Worm (Caenorhabditis elegans): ENCODE measurements around the gene F52E1.2.

Gene F52E1.2

ce11 chrV:8426741-8427457, 16.5 kb downstream of the F52E1.2 start (continued):
- peak; percentile 47 for TF ChIP-seq lin-14 (GFP tag; optimal IDR thresholded peaks at IDR 0.05)
- TF ChIP-seq nhr-85 (tag) = peak; percentile 82
- TF ChIP-seq lin-13 (GFP tag; optimal IDR thresholded peaks at IDR 0.05) = no peak
- no peak for TF ChIP-seq snpc-4 (tag; optimal IDR thresholded peaks at IDR 0.05)
- TF ChIP-seq aly-2 (tag; optimal IDR thresholded peaks at IDR 0.05) = no peak
- no peak for TF ChIP-seq irx-1 (tag; optimal IDR thresholded peaks at IDR 0.05)
- TF ChIP-seq pax-3 (tag; optimal IDR thresholded peaks at IDR 0.05) = no peak
- no peak for TF ChIP-seq Y116A8C.19 (tag; optimal IDR thresholded peaks at IDR 0.05; ENCODE audit: borderline replicate concordance)
- no peak for TF ChIP-seq nhr-12 (tag; optimal IDR thresholded peaks at IDR 0.05)
- TF ChIP-seq hpl-2 (GFP tag; optimal IDR thresholded peaks at IDR 0.05) = no peak
- no peak for TF ChIP-seq nhr-11 (tag; optimal IDR thresholded peaks at IDR 0.05)
- no peak for TF ChIP-seq zip-4 (GFP tag; optimal IDR thresholded peaks at IDR 0.05)
- no peak for TF ChIP-seq nhr-19 (GFP tag; conservative IDR thresholded peaks at IDR 0.05)
- peak; percentile 26 for TF ChIP-seq snu-23 (GFP tag; optimal IDR thresholded peaks at IDR 0.05)
- peak in 1 of 2 experiments; percentile 4 for TF ChIP-seq mdl-1 (tag; optimal IDR thresholded peaks at IDR 0.05)
- TF ChIP-seq sox-4 (tag; optimal IDR thresholded peaks at IDR 0.05) = no peak
- TF ChIP-seq F16B12.6 (tag; optimal IDR thresholded peaks at IDR 0.05) = no peak
- TF ChIP-seq elt-2 (tag; optimal IDR thresholded peaks at IDR 0.05) = peak; percentile 51
- no peak for TF ChIP-seq lir-3 (tag; optimal IDR thresholded peaks at IDR 0.05; ENCODE audit: poor library complexity)

ce11 chrV:8428585-8429414, 18.4 kb downstream of the F52E1.2 start:
- no peak for TF ChIP-seq tlp-1 (tag; optimal IDR thresholded peaks at IDR 0.05)
- TF ChIP-seq irx-1 (tag; optimal IDR thresholded peaks at IDR 0.05) = peak; percentile 7
- peak in 1 of 2 experiments; percentile 11 for TF ChIP-seq lin-35 (GFP tag; optimal IDR thresholded peaks at IDR 0.05)
- no peak for TF ChIP-seq C16A3.4 (tag; optimal IDR thresholded peaks at IDR 0.05)
- peak; percentile 10 for TF ChIP-seq xbp-1 (tag; optimal IDR thresholded peaks at IDR 0.05)
- TF ChIP-seq nhr-71 (tag; optimal IDR thresholded peaks at IDR 0.05) = peak; percentile 66
- TF ChIP-seq zag-1 (tag; optimal IDR thresholded peaks at IDR 0.05) = no peak
- peak; percentile 42 for TF ChIP-seq nhr-47 (tag; optimal IDR thresholded peaks at IDR 0.05)
- TF ChIP-seq skn-1 (tag; optimal IDR thresholded peaks at IDR 0.05) = no peak
- TF ChIP-seq elt-2 (tag; optimal IDR thresholded peaks at IDR 0.05) = no peak
- peak in 1 of 2 experiments; percentile 28 for TF ChIP-seq mdl-1 (tag; optimal IDR thresholded peaks at IDR 0.05)
- TF ChIP-seq fos-1 (tag; optimal IDR thresholded peaks at IDR 0.05) = peak; percentile 21
- TF ChIP-seq lin-14 (GFP tag; optimal IDR thresholded peaks at IDR 0.05) = peak; percentile 78
- peak; percentile 69 for TF ChIP-seq rnt-1 (tag; optimal IDR thresholded peaks at IDR 0.05)
- TF ChIP-seq sptf-1 (tag; optimal IDR thresholded peaks at IDR 0.05) = no peak
- TF ChIP-seq nhr-11 (tag; optimal IDR thresholded peaks at IDR 0.05) = no peak
- TF ChIP-seq dsc-1 (tag; optimal IDR thresholded peaks at IDR 0.05) = peak; percentile 64
- no peak for TF ChIP-seq mef-2 (tag; optimal IDR thresholded peaks at IDR 0.05)
- no peak for TF ChIP-seq zip-4 (GFP tag; optimal IDR thresholded peaks at IDR 0.05)
- TF ChIP-seq efl-1 (optimal IDR thresholded peaks at IDR 0.05) = peak; percentile 59 to 66
- no peak for TF ChIP-seq efl-1 (GFP tag; optimal IDR thresholded peaks at IDR 0.05 in 1 of 2)
- TF ChIP-seq elt-3 (tag; optimal IDR thresholded peaks at IDR 0.05) = no peak
- peak; percentile 53 for TF ChIP-seq mep-1 (tag; optimal IDR thresholded peaks at IDR 0.05)
- TF ChIP-seq nhr-85 (tag) = peak; percentile 53
- no peak for TF ChIP-seq lin-15B (tag; optimal IDR thresholded peaks at IDR 0.05)
- TF ChIP-seq nhr-20 (tag; optimal IDR thresholded peaks at IDR 0.05) = peak; percentile 3
- TF ChIP-seq snu-23 (GFP tag; optimal IDR thresholded peaks at IDR 0.05) = peak; percentile 34
- peak; percentile 22 for TF ChIP-seq tbx-2 (tag; optimal IDR thresholded peaks at IDR 0.05)
- TF ChIP-seq nhr-19 (GFP tag; conservative IDR thresholded peaks at IDR 0.05) = peak; percentile 41
- no peak for TF ChIP-seq fkh-8 (tag; optimal IDR thresholded peaks at IDR 0.05)
- TF ChIP-seq ceh-82 (tag; optimal IDR thresholded peaks at IDR 0.05) = peak in 2 of 3 experiments; percentile 12 to 34
- TF ChIP-seq unc-130 (tag; optimal IDR thresholded peaks at IDR 0.05) = peak; percentile 5
- TF ChIP-seq lsy-2 (tag; optimal IDR thresholded peaks at IDR 0.05) = peak; percentile 6 to 24
- peak; percentile 40 for TF ChIP-seq swsn-7 (tag; optimal IDR thresholded peaks at IDR 0.05)
- peak; percentile 28 for TF ChIP-seq unc-86 (tag; optimal IDR thresholded peaks at IDR 0.05)
